Worm (Caenorhabditis elegans): ENCODE results near the gene E02H9.1.

- no peak for TF ChIP-seq C06A6.2 (GFP tag; conservative IDR thresholded peaks at IDR 0.05)
- no peak for TF ChIP-seq tbx-9 (tag; optimal IDR thresholded peaks at IDR 0.05; ENCODE audit: borderline replicate concordance)
- no peak for TF ChIP-seq unc-62 (GFP tag; optimal IDR thresholded peaks at IDR 0.05)
Observed at ce11 chrIII:2506463-2506862, 38.2 kb downstream of the E02H9.1 start.

All from whole organism, young adult.